Fruit fly (Drosophila melanogaster) whole organism, adult: ENCODE measurements around the gene CG13458.

ENCODE experiments used
- CG11617 ChIP-seq: fragments of 200-800 bp; sonication (Bioruptor generic); optimal IDR thresholded peaks from 2 replicates; lab custom pipeline; 2017; ENCODE audit warnings: mild to moderate bottlenecking, missing biosample characterization, missing genetic modification reagents, missing genetic modification characterization
- CG33017 ChIP-seq: fragments of 200-800 bp; sonication (Bioruptor generic); optimal IDR thresholded peaks from 2 replicates; lab custom pipeline; 2018; ENCODE audit warnings: missing biosample characterization, mild to moderate bottlenecking, missing genetic modification characterization, moderate library complexity
- kay ChIP-seq: fragments of 200-800 bp; sonication (Bioruptor generic); peaks from one replicate; lab custom pipeline; 2016; ENCODE audit warnings: missing biosample characterization, missing genetic modification characterization, borderline replicate concordance
- pad ChIP-seq: fragments of 200-800 bp; sonication (Bioruptor generic); optimal IDR thresholded peaks from 3 replicates; lab custom pipeline; 2017; ENCODE audit warnings: missing biosample characterization, missing genetic modification characterization, mild to moderate bottlenecking, moderate library complexity, missing genetic modification reagents
- tj ChIP-seq: fragments of 200-800 bp; sonication (Bioruptor generic); optimal IDR thresholded peaks from 3 replicates; lab custom pipeline; 2017; ENCODE audit warnings: missing biosample characterization, mild to moderate bottlenecking, missing genetic modification characterization, moderate library complexity
- toe ChIP-seq: fragments of 200-800 bp; sonication (Bioruptor generic); optimal IDR thresholded peaks from 2 replicates; lab custom pipeline; 2016; ENCODE audit warnings: missing biosample characterization, missing genetic modification characterization

DNA sequence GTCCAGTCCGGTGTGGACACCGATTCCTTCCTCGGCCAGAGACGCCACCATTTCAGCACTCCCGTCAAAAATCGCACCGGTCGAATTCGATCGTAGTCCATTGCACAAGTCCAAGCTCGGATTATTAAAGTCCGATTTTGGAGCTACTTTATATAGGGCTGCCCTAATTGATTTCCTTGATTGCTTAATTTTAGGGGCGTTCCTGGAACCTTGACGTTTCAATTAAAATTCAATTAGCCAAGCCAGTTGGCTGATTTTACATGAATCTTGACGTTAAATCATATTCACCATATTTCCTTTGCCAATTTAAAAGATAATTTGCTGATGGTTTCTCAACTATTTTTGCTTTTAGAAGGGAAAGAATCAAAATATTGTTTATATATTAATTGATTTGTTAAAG is 35.0 kb upstream of the CG13458 start, which contains the start of gene Or71a:
- no peak for TF ChIP-seq CG11617
- no peak for TF ChIP-seq kay
- no peak for TF ChIP-seq toe (GFP tag; lab: Kevin White, UChicago)
- no peak for TF ChIP-seq tj
- TF ChIP-seq CG33017 (tag; lab: Kevin White, UChicago), result no peak
- TF ChIP-seq pad (GFP tag; lab: Kevin White, UChicago), result no peak
